Fruit fly (Drosophila melanogaster): ENCODE results near the gene CG17300.

- TF ChIP-seq pan (optimal IDR thresholded peaks at IDR 0.05): no peak
- TF ChIP-seq EcR (GFP tag; optimal IDR thresholded peaks at IDR 0.05): no peak
- TF ChIP-seq psq (optimal IDR thresholded peaks at IDR 0.05): no peak
- no peak for TF ChIP-seq Dll (optimal IDR thresholded peaks at IDR 0.05)
These were observed 12.1 kb upstream of the CG17300 start for dm6 chr3L:13099151-13099550.
